Worm (Caenorhabditis elegans): ENCODE results near the gene F55C5.17.

The F55C5.17 gene

DNA sequence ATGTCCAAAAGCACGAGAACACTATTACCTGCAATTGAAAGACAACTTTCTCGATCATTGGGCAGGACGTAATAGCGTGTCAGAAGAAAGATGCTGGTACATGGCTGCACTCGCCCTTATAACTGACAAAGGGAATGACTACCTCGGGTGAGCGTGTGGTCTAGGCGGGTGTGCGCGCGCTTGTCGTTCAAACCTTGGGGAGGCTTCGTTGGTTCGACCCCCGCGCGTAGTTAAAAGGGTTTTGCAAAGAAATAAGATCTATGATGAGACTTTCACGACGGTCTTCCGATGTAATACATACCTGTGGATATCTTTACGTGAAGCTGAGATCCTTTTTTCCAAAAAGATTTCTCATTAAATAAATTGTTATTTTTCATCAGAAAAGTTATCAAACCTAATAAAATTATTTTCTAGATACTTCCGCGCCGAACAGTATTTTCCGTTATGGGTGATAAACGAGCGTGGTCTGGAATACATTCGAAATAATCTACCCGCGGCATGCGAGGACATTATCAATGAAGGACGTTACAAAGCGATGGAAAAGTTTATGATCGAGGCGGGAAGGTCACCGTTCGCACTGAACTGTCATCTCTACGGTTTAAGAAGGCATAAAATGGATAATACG, 1.2 kb downstream of the F55C5.17 start:
- TF ChIP-seq fkh-4 (tag; optimal IDR thresholded peaks at IDR 0.05; ENCODE audit: borderline replicate concordance), result peak; percentile 14
- peak; percentile 71 for TF ChIP-seq ama-1 (optimal IDR thresholded peaks at IDR 0.05)
- TF ChIP-seq nhr-84 (tag; optimal IDR thresholded peaks at IDR 0.05), result no peak
- peak; percentile 73 for TF ChIP-seq irx-1 (tag; optimal IDR thresholded peaks at IDR 0.05)
- no peak for TF ChIP-seq unc-30 (tag; optimal IDR thresholded peaks at IDR 0.05)
- peak; percentile 91 for TF ChIP-seq dsc-1 (tag; optimal IDR thresholded peaks at IDR 0.05)
- TF ChIP-seq egl-27 (tag; optimal IDR thresholded peaks at IDR 0.05), result no peak
- no peak for TF ChIP-seq mef-2 (tag; optimal IDR thresholded peaks at IDR 0.05)
- no peak for TF ChIP-seq Y116A8C.19 (tag; optimal IDR thresholded peaks at IDR 0.05; ENCODE audit: borderline replicate concordance)
- no peak for TF ChIP-seq alr-1 (tag; optimal IDR thresholded peaks at IDR 0.05; ENCODE audit: borderline replicate concordance)
- peak; percentile 91 for TF ChIP-seq rnt-1 (tag; optimal IDR thresholded peaks at IDR 0.05)
- TF ChIP-seq mdl-1 (tag; optimal IDR thresholded peaks at IDR 0.05), result peak in 1 of 2 experiments; percentile 72
- TF ChIP-seq hpl-2 (GFP tag; optimal IDR thresholded peaks at IDR 0.05), result peak; percentile 26
- no peak for TF ChIP-seq C34B4.2 (tag; optimal IDR thresholded peaks at IDR 0.05)
- no peak for TF ChIP-seq aha-1 (tag; optimal IDR thresholded peaks at IDR 0.05)
- no peak for TF ChIP-seq ces-1 (GFP tag; optimal IDR thresholded peaks at IDR 0.05)
- TF ChIP-seq zip-4 (GFP tag; optimal IDR thresholded peaks at IDR 0.05), result peak; percentile 73
- peak; percentile 77 for TF ChIP-seq C16A3.4 (tag; optimal IDR thresholded peaks at IDR 0.05)
- TF ChIP-seq lin-14 (GFP tag; optimal IDR thresholded peaks at IDR 0.05), result peak; percentile 76
- TF ChIP-seq ceh-82 (tag; optimal IDR thresholded peaks at IDR 0.05), result peak; percentile 69 to 88 (median 84)
- peak; percentile 76 for TF ChIP-seq elt-2 (tag; optimal IDR thresholded peaks at IDR 0.05)
- peak; percentile 16 for TF ChIP-seq lin-39 (tag; optimal IDR thresholded peaks at IDR 0.05)
- TF ChIP-seq grh-1 (GFP tag; IDR thresholded peaks at IDR 0.05), result peak; percentile 74
- peak in 3 of 6 experiments; percentile 36 to 61 (median 37) for TF ChIP-seq elt-3 (tag; optimal IDR thresholded peaks at IDR 0.05)
- peak; percentile 58 for TF ChIP-seq mep-1 (tag; optimal IDR thresholded peaks at IDR 0.05)
- peak; percentile 88 for TF ChIP-seq nhr-71 (tag; optimal IDR thresholded peaks at IDR 0.05)
- TF ChIP-seq C04F5.9 (tag; optimal IDR thresholded peaks at IDR 0.05), result no peak
- no peak for TF ChIP-seq tlp-1 (tag; optimal IDR thresholded peaks at IDR 0.05)
- peak; percentile 73 to 77 for TF ChIP-seq lsy-2 (tag; optimal IDR thresholded peaks at IDR 0.05)
- peak; percentile 23 for TF ChIP-seq ceh-90 (tag; optimal IDR thresholded peaks at IDR 0.05)
- peak; percentile 57 for TF ChIP-seq snpc-4 (tag; optimal IDR thresholded peaks at IDR 0.05)
- TF ChIP-seq ztf-4 (tag; optimal IDR thresholded peaks at IDR 0.05), result peak; percentile 84
- no peak for TF ChIP-seq nhr-12 (tag; optimal IDR thresholded peaks at IDR 0.05)
- peak; percentile 73 for TF ChIP-seq ceh-88 (GFP tag; IDR thresholded peaks at IDR 0.05)
- peak; percentile 77 for TF ChIP-seq unc-86 (tag; optimal IDR thresholded peaks at IDR 0.05)
- TF ChIP-seq nhr-77 (tag; optimal IDR thresholded peaks at IDR 0.05), result peak; percentile 79
- TF ChIP-seq fkh-8 (tag; optimal IDR thresholded peaks at IDR 0.05), result peak; percentile 84
- peak; percentile 69 for TF ChIP-seq sup-37 (GFP tag; optimal IDR thresholded peaks at IDR 0.05)
- peak; percentile 56 for TF ChIP-seq pag-3 (tag; optimal IDR thresholded peaks at IDR 0.05; ENCODE audit: borderline replicate concordance, insufficient read depth)
- TF ChIP-seq blmp-1 (tag; optimal IDR thresholded peaks at IDR 0.05), result no peak
- TF ChIP-seq ceh-63 (GFP tag; optimal IDR thresholded peaks at IDR 0.05), result peak; percentile 64
- TF ChIP-seq lir-3 (tag; optimal IDR thresholded peaks at IDR 0.05; ENCODE audit: poor library complexity), result peak; percentile 10
- no peak for TF ChIP-seq sptf-1 (tag; optimal IDR thresholded peaks at IDR 0.05)
- peak; percentile 27 to 68 (median 56) for TF ChIP-seq dpl-1 (GFP tag; optimal IDR thresholded peaks at IDR 0.05)
- no peak for TF ChIP-seq F16B12.6 (tag; optimal IDR thresholded peaks at IDR 0.05)
- TF ChIP-seq nhr-47 (tag; optimal IDR thresholded peaks at IDR 0.05), result peak; percentile 93
- TF ChIP-seq ztf-11 (tag; optimal IDR thresholded peaks at IDR 0.05), result peak in 1 of 2 experiments; percentile 84
- TF ChIP-seq lin-15B (tag; optimal IDR thresholded peaks at IDR 0.05), result peak; percentile 15
- peak; percentile 86 for TF ChIP-seq aly-2 (tag; optimal IDR thresholded peaks at IDR 0.05)
- TF ChIP-seq nhr-76 (tag; optimal IDR thresholded peaks at IDR 0.05), result peak; percentile 78
- TF ChIP-seq efl-1 (optimal IDR thresholded peaks at IDR 0.05), result peak; percentile 69 to 73
- TF ChIP-seq efl-1 (GFP tag; optimal IDR thresholded peaks at IDR 0.05 in 1 of 2), result peak; percentile 52 to 97
